Fruit fly (Drosophila melanogaster) whole organism, embryonic: ENCODE data around the gene Arl8.
A peak's percentile ranks its signal among the peaks of the same experiment; 100 is the strongest.

Experiments used
- CG10274 ChIP-seq: fragments of 200-800 bp; sonication (Bioruptor generic); optimal IDR thresholded peaks from 3 replicates; lab custom pipeline; 2017; ENCODE audit warnings: missing biosample characterization, mild to moderate bottlenecking, missing genetic modification characterization
- CG10654 ChIP-seq: fragments of 200-800 bp; sonication (Bioruptor generic); optimal IDR thresholded peaks from 2 replicates; lab custom pipeline; 2016; ENCODE audit warnings: missing biosample characterization, missing genetic modification characterization
- CG11247 ChIP-seq: fragments of 200-800 bp; sonication (Bioruptor generic); IDR thresholded peaks from 2 replicates; pipeline ENCODE4 v1.3.6; 2022; ENCODE audit warnings: missing biosample characterization, missing genetic modification characterization
- CG11696 ChIP-seq: fragments of 200-800 bp; sonication (Bioruptor generic); IDR thresholded peaks from 2 replicates; pipeline ENCODE4 v1.3.6; 2022; ENCODE audit warnings: missing biosample characterization, missing genetic modification characterization
- CG12299 ChIP-seq: fragments of 200-800 bp; sonication (Bioruptor generic); optimal IDR thresholded peaks from 2 replicates; lab custom pipeline; 2018; ENCODE audit warnings: missing biosample characterization, mild to moderate bottlenecking, missing genetic modification characterization
- CG12744 ChIP-seq: fragments of 200-800 bp; sonication (Bioruptor generic); optimal IDR thresholded peaks from 2 replicates; lab custom pipeline; 2016; ENCODE audit warnings: missing biosample characterization, missing genetic modification characterization
- CG13424 ChIP-seq: fragments of 200-800 bp; sonication (Bioruptor generic); optimal IDR thresholded peaks from 2 replicates; lab custom pipeline; 2019; ENCODE audit warnings: missing biosample characterization, mild to moderate bottlenecking, missing genetic modification characterization, moderate library complexity
- CG13894 ChIP-seq: fragments of 200-800 bp; sonication (Bioruptor generic); optimal IDR thresholded peaks from 3 replicates; lab custom pipeline; 2018; ENCODE audit warnings: missing biosample characterization, mild to moderate bottlenecking, missing genetic modification characterization, moderate library complexity
- CG14014 ChIP-seq: fragments of 200-800 bp; sonication (Bioruptor generic); IDR thresholded peaks from 2 replicates; pipeline ENCODE4 v1.3.6; 2022; ENCODE audit warnings: missing biosample characterization, missing genetic modification characterization
- CG15011 ChIP-seq: fragments of 200-800 bp; sonication (Bioruptor generic); optimal IDR thresholded peaks from 3 replicates; lab custom pipeline; 2018; ENCODE audit warnings: missing biosample characterization, mild to moderate bottlenecking, missing genetic modification characterization
- CG17568 ChIP-seq: fragments of 200-800 bp; sonication (Bioruptor generic); optimal IDR thresholded peaks from 2 replicates; lab custom pipeline; 2018; ENCODE audit warnings: missing biosample characterization, mild to moderate bottlenecking, missing genetic modification characterization, moderate library complexity
- CG18011 ChIP-seq: fragments of 200-800 bp; sonication (Bioruptor generic); optimal IDR thresholded peaks from 2 replicates; lab custom pipeline; 2017; ENCODE audit warnings: missing biosample characterization, missing genetic modification characterization, mild to moderate bottlenecking, moderate library complexity, missing genotype
- CG18476 ChIP-seq: fragments of 200-800 bp; sonication (Bioruptor generic); optimal IDR thresholded peaks from 2 replicates; lab custom pipeline; 2016; ENCODE audit warnings: missing biosample characterization, mild to moderate bottlenecking, missing genetic modification characterization
- CG18599 ChIP-seq: fragments of 200-800 bp; sonication (Bioruptor generic); optimal IDR thresholded peaks from 3 replicates; lab custom pipeline; 2017; ENCODE audit warnings: missing biosample characterization, missing genetic modification characterization, mild to moderate bottlenecking, moderate library complexity, missing genetic modification reagents
- CG2199 ChIP-seq: fragments of 200-800 bp; sonication (Bioruptor generic); IDR thresholded peaks from 3 replicates; pipeline ENCODE4 v1.3.6; 2022; ENCODE audit warnings: missing biosample characterization, missing genetic modification characterization
- CG3838 ChIP-seq: fragments of 200-800 bp; sonication (Bioruptor generic); optimal IDR thresholded peaks from 3 replicates; lab custom pipeline; 2016; ENCODE audit warnings: missing biosample characterization, missing genetic modification characterization
- CG6175 ChIP-seq: fragments of 200-800 bp; sonication (Bioruptor generic); IDR thresholded peaks from 3 replicates; pipeline ENCODE4 v1.3.6; 2022; ENCODE audit warnings: missing biosample characterization, missing genetic modification characterization
- CG6683 ChIP-seq: fragments of 200-800 bp; sonication (Bioruptor generic); optimal IDR thresholded peaks from 2 replicates; lab custom pipeline; 2017; ENCODE audit warnings: missing biosample characterization, mild to moderate bottlenecking, missing genetic modification characterization, missing genetic modification reagents
- CG6813 ChIP-seq: fragments of 200-800 bp; sonication (Bioruptor generic); optimal IDR thresholded peaks from 2 replicates; lab custom pipeline; 2017; ENCODE audit warnings: missing biosample characterization, missing genetic modification characterization, mild to moderate bottlenecking, moderate library complexity, missing genetic modification reagents
- CG7357 ChIP-seq: fragments of 200-800 bp; sonication (Bioruptor generic); IDR thresholded peaks from 3 replicates; pipeline ENCODE4 v1.3.6; 2022; ENCODE audit warnings: missing biosample characterization, missing genetic modification characterization
- CG8944 ChIP-seq: fragments of 200-800 bp; sonication (Bioruptor generic); optimal IDR thresholded peaks from 3 replicates; lab custom pipeline; 2016; ENCODE audit warnings: missing biosample characterization, missing genetic modification characterization
- Drgx ChIP-seq: fragments of 200-800 bp; sonication (Bioruptor generic); IDR thresholded peaks from 2 replicates; pipeline ENCODE4 v1.3.6; 2022; ENCODE audit warnings: missing biosample characterization, missing genetic modification characterization
- Gug ChIP-seq: fragments of 200-800 bp; sonication (Bioruptor generic); IDR thresholded peaks from 4 replicates; pipeline ENCODE4 v1.3.6; 2022; ENCODE audit warnings: missing biosample characterization, missing genetic modification characterization
- Hr39 ChIP-seq: fragments of >200 bp; optimal IDR thresholded peaks from 2 replicates; lab custom pipeline; 2017
- MBD-R2 ChIP-seq: fragments of 200-800 bp; sonication (Bioruptor generic); IDR thresholded peaks from 2 replicates; pipeline ENCODE4 v1.3.6; 2022; ENCODE audit warnings: missing biosample characterization, missing genetic modification characterization
- NC2α ChIP-seq: fragments of 200-800 bp; sonication (Bioruptor generic); optimal IDR thresholded peaks from 2 replicates; lab custom pipeline; 2016; ENCODE audit warnings: missing biosample characterization, missing genetic modification characterization
- NfI ChIP-seq: fragments of 200-800 bp; sonication (Bioruptor generic); optimal IDR thresholded peaks from 3 replicates; lab custom pipeline; 2018; ENCODE audit warnings: missing biosample characterization, mild to moderate bottlenecking, missing genetic modification characterization, moderate library complexity
- Oaz ChIP-seq: fragments of 200-800 bp; sonication (Bioruptor generic); IDR thresholded peaks from 2 replicates; pipeline ENCODE4 v1.3.6; 2022; ENCODE audit warnings: missing biosample characterization, missing genetic modification characterization
- Optix ChIP-seq: fragments of 200-800 bp; sonication (Bioruptor generic); IDR thresholded peaks from 3 replicates; pipeline ENCODE4 v1.3.6; 2022; ENCODE audit warnings: missing biosample characterization, missing genetic modification characterization
- Pdp1 ChIP-seq, 2 experiments: fragments of 200-800 bp; sonication (Bioruptor generic); optimal IDR thresholded peaks; 3 replicates each; lab custom pipeline; 2016; ENCODE audit warnings: missing biosample characterization in 2 of 2, missing genetic modification characterization in 2 of 2, mild to moderate bottlenecking in 1 of 2, moderate library complexity in 1 of 2
- Vsx1 ChIP-seq: fragments of 200-800 bp; sonication (Bioruptor generic); optimal IDR thresholded peaks from 2 replicates; lab custom pipeline; 2017; ENCODE audit warnings: missing biosample characterization, mild to moderate bottlenecking, missing genetic modification characterization, missing genetic modification reagents
- ac ChIP-seq: fragments of 200-800 bp; sonication (Bioruptor generic); optimal IDR thresholded peaks from 3 replicates; lab custom pipeline; 2017; ENCODE audit warnings: missing biosample characterization, mild to moderate bottlenecking, missing genetic modification characterization
- al ChIP-seq: fragments of 200-800 bp; sonication (Bioruptor generic); IDR thresholded peaks from 2 replicates; pipeline ENCODE4 v1.3.6; 2022; ENCODE audit warnings: missing biosample characterization, missing genetic modification characterization
- ap ChIP-seq: fragments of 200-800 bp; sonication (Bioruptor generic); IDR thresholded peaks from 2 replicates; pipeline ENCODE4 v1.3.6; 2022; ENCODE audit warnings: missing biosample characterization, missing genetic modification characterization
- ash1 ChIP-seq: fragments of 200-800 bp; sonication (Bioruptor generic); optimal IDR thresholded peaks from 2 replicates; lab custom pipeline; 2018; ENCODE audit warnings: missing biosample characterization, mild to moderate bottlenecking, missing genetic modification characterization
- cas ChIP-seq: fragments of 200-800 bp; sonication (Bioruptor generic); IDR thresholded peaks from 2 replicates; pipeline ENCODE4 v1.3.6; 2022; ENCODE audit warnings: missing biosample characterization, missing genetic modification characterization
- chn ChIP-seq: fragments of 200-800 bp; sonication (Bioruptor generic); optimal IDR thresholded peaks from 2 replicates; lab custom pipeline; 2016; ENCODE audit warnings: missing biosample characterization, missing genetic modification characterization
- dmrt99B ChIP-seq: fragments of 200-800 bp; sonication (Bioruptor generic); optimal IDR thresholded peaks from 2 replicates; lab custom pipeline; 2018; ENCODE audit warnings: missing biosample characterization, mild to moderate bottlenecking, missing genetic modification characterization, moderate library complexity
- gsb ChIP-seq: fragments of 200-800 bp; sonication (Bioruptor generic); IDR thresholded peaks from 2 replicates; pipeline ENCODE4 v1.3.6; 2022; ENCODE audit warnings: missing biosample characterization, missing genetic modification characterization
- ham ChIP-seq: fragments of 200-800 bp; sonication (Bioruptor generic); IDR thresholded peaks from 2 replicates; pipeline ENCODE4 v1.3.6; 2022; ENCODE audit warnings: missing biosample characterization, missing genetic modification characterization
- inv ChIP-seq: fragments of 200-800 bp; sonication (Bioruptor generic); IDR thresholded peaks from 2 replicates; pipeline ENCODE4 v1.3.6; 2022; ENCODE audit warnings: missing biosample characterization, missing genetic modification characterization; ENCODE audit not compliant: partially characterized antibody
- ken ChIP-seq: fragments of 200-800 bp; sonication (Bioruptor generic); IDR thresholded peaks from 3 replicates; pipeline ENCODE4 v1.3.6; 2022; ENCODE audit warnings: missing biosample characterization, missing genetic modification characterization
- lilli ChIP-seq: fragments of 200-800 bp; sonication (Bioruptor generic); optimal IDR thresholded peaks from 3 replicates; lab custom pipeline; 2016; ENCODE audit warnings: missing biosample characterization, missing genetic modification characterization
- luna ChIP-seq: fragments of 200-800 bp; sonication (Bioruptor generic); optimal IDR thresholded peaks from 2 replicates; lab custom pipeline; 2016; ENCODE audit warnings: missing biosample characterization, missing genetic modification characterization
- prd ChIP-seq, 3 experiments: fragments of >200 bp in 2 of 3; fragments of 200-800 bp in 1 of 3; sonication (Bioruptor generic) in 1 of 3; optimal IDR thresholded peaks in 2 of 3; IDR thresholded peaks in 1 of 3; 2 replicates in 2 of 3; 3 replicates in 1 of 3; pipeline versions ENCODE4 v1.3.6 to Lab custom; 2017 to 2022; ENCODE audit warnings: missing biosample characterization in 1 of 3, missing genetic modification characterization in 1 of 3
- schlank ChIP-seq: fragments of 200-800 bp; sonication (Bioruptor generic); optimal IDR thresholded peaks from 2 replicates; lab custom pipeline; 2018; ENCODE audit warnings: missing biosample characterization, mild to moderate bottlenecking, missing genetic modification characterization
- tin ChIP-seq: fragments of 200-800 bp; sonication (Bioruptor generic); optimal IDR thresholded peaks from 3 replicates; lab custom pipeline; 2016; ENCODE audit warnings: missing biosample characterization, missing genetic modification characterization
- tna ChIP-seq: fragments of 200-800 bp; sonication (Bioruptor generic); IDR thresholded peaks from 2 replicates; pipeline ENCODE4 v1.3.6; 2022; ENCODE audit warnings: missing biosample characterization, missing genetic modification characterization; ENCODE audit not compliant: partially characterized antibody

The Arl8 gene

dm6 chr3R:8112880-8113832 lies 13.2 kb upstream of the Arl8 start (continued):
- no peak for TF ChIP-seq prd (optimal IDR thresholded peaks at IDR 0.05; lab: Kevin White, UChicago)
- peak; percentile 50; the same call in 2 of the 3 replicates for TF ChIP-seq prd (GFP tag; IDR thresholded peaks at IDR 0.05; lab: Robert Waterston, UW)
- no peak for TF ChIP-seq CG6175 (GFP tag; lab: Robert Waterston, UW)
- no peak for TF ChIP-seq Oaz (GFP tag; lab: Robert Waterston, UW)
- no peak for TF ChIP-seq ash1
- TF ChIP-seq tin (GFP tag; lab: Kevin White, UChicago): peak; percentile 74
- no peak for TF ChIP-seq Hr39 (lab: Kevin White, UChicago)
- no peak for TF ChIP-seq gsb (GFP tag; lab: Robert Waterston, UW)
- TF ChIP-seq CG8944 (GFP tag; lab: Kevin White, UChicago): peak; percentile 71
- TF ChIP-seq CG18011 (GFP tag; lab: Kevin White, UChicago): peak; percentile 70
- TF ChIP-seq NC2α (GFP tag; lab: Kevin White, UChicago): peak; percentile 59
- TF ChIP-seq inv: no peak
- TF ChIP-seq CG17568 (GFP tag; lab: Kevin White, UChicago): peak; percentile 77
- peak; percentile 52 for TF ChIP-seq CG14014 (GFP tag; lab: Robert Waterston, UW)
- TF ChIP-seq ham (GFP tag; lab: Robert Waterston, UW): peak; percentile 12; the same call in 1 of the 2 replicates
- peak; percentile 46 for TF ChIP-seq CG6683
- no peak for TF ChIP-seq MBD-R2 (GFP tag; lab: Robert Waterston, UW)
- peak; percentile 89 for TF ChIP-seq dmrt99B (tag; lab: Kevin White, UChicago)
- TF ChIP-seq Pdp1 (GFP tag; optimal IDR thresholded peaks at IDR 0.05; lab: Kevin White, UChicago): peak; percentile 75 to 79
- no peak for TF ChIP-seq CG11247 (GFP tag; lab: Robert Waterston, UW)
- peak; percentile 15 for TF ChIP-seq luna (GFP tag; lab: Kevin White, UChicago)
- TF ChIP-seq CG7357 (GFP tag; lab: Robert Waterston, UW): no peak
- TF ChIP-seq CG18599 (GFP tag; lab: Kevin White, UChicago): peak; percentile 89
- peak; percentile 83 for TF ChIP-seq CG13424 (tag; lab: Kevin White, UChicago)
- peak; percentile 53 for TF ChIP-seq ac (GFP tag; lab: Kevin White, UChicago)
- TF ChIP-seq CG12744 (GFP tag; lab: Kevin White, UChicago): peak; percentile 63
- peak; percentile 65 for TF ChIP-seq CG3838 (GFP tag; lab: Kevin White, UChicago)
- TF ChIP-seq Optix (GFP tag; lab: Robert Waterston, UW): peak; percentile 70; the same call in 2 of the 3 replicates
- peak; percentile 82 for TF ChIP-seq CG18476 (GFP tag; lab: Kevin White, UChicago)
- no peak for TF ChIP-seq al
- peak; percentile 52 for TF ChIP-seq CG12299
- TF ChIP-seq schlank: peak; percentile 21
- no peak for TF ChIP-seq cas
- TF ChIP-seq Drgx (GFP tag; lab: Robert Waterston, UW): peak; percentile 80
- peak; percentile 54 for TF ChIP-seq CG10654 (GFP tag; lab: Kevin White, UChicago)
- TF ChIP-seq CG2199 (GFP tag; lab: Robert Waterston, UW): no peak
- no peak for TF ChIP-seq tna (GFP tag; lab: Robert Waterston, UW)
- TF ChIP-seq CG11696 (GFP tag; lab: Robert Waterston, UW): no peak
- peak; percentile 27 for TF ChIP-seq CG10274 (GFP tag; lab: Kevin White, UChicago)
- TF ChIP-seq Gug (GFP tag; lab: Robert Waterston, UW): 0 out of 4 replicates have a peak, but pooled peaks have one; percentile 14
- TF ChIP-seq NfI (GFP tag; lab: Kevin White, UChicago): peak; percentile 84
- peak; percentile 83 for TF ChIP-seq lilli (GFP tag; lab: Kevin White, UChicago)
- TF ChIP-seq ken (GFP tag; lab: Robert Waterston, UW): peak; percentile 66; the same call in 2 of the 3 replicates
- TF ChIP-seq Vsx1 (GFP tag; lab: Kevin White, UChicago): peak; percentile 72
- TF ChIP-seq ap (GFP tag; lab: Robert Waterston, UW): peak; percentile 69
- TF ChIP-seq CG15011 (GFP tag; lab: Kevin White, UChicago): peak; percentile 66
- TF ChIP-seq chn (GFP tag; lab: Kevin White, UChicago): peak; percentile 46
- peak; percentile 74 for TF ChIP-seq CG6813 (GFP tag; lab: Kevin White, UChicago)
- peak; percentile 16 for TF ChIP-seq CG13894 (tag; lab: Kevin White, UChicago)
